Worm (Caenorhabditis elegans): Measurements from ENCODE around the gene R04A9.3.
A peak's percentile ranks its signal among the peaks of the same experiment; 100 is the strongest.
"Not testable (repeated sequence)": the region's sequence is repeated elsewhere in the genome, so short reads cannot be mapped to it uniquely, and the experiment has no call there.

The R04A9.3 gene

DNA sequence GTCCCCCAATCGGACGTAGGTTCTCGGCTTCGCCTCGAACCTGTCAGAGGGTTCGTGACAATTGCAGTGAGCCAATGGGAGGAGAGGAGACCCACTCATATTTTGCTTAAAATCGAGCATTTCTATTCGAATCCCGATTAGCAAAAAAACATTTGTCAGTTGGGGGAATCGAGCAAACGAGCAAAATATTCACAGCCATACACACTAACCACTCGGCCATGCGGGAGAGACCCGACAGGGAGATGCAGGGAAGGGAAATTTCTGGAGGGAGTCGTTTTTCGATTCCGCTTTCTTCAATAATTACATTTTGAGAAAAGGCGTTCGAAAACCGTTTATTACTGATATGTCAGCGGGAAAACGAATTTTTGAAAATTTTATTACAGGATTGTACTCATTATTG, 29.0 kb downstream of the R04A9.3 start:
- TF ChIP-seq sptf-1 (tag; optimal IDR thresholded peaks at IDR 0.05): peak; percentile 8

DNA sequence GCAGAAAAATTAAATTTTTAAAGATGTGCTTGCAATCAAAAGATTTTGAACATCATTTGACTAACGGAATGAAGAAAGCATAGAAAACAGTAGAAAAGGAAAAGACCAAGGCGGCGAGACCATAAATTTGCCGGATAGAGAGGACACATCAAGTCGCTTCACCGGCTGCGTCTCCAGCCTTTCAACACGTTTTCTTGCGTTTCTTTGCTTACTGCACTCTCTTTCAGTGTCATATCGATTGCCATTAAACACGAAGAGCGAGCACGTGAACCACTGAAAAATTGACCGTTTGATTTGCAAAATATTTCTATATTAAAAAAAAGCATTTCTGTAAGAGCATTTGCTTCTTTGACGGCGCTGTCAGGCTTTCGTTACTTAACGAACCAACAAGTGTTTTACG, 32.3 kb downstream of the R04A9.3 start:
- TF ChIP-seq mep-1 (tag; optimal IDR thresholded peaks at IDR 0.05) (peak; percentile 2), ces-1 (GFP tag; optimal IDR thresholded peaks at IDR 0.05) (peak; percentile 12), snpc-4 (tag; optimal IDR thresholded peaks at IDR 0.05) (no peak), flh-1 (GFP tag; optimal IDR thresholded peaks at IDR 0.05) (no peak), unc-120 (tag; optimal IDR thresholded peaks at IDR 0.05; ENCODE audit: poor library complexity, severe bottlenecking) (peak; percentile 38)

DNA sequence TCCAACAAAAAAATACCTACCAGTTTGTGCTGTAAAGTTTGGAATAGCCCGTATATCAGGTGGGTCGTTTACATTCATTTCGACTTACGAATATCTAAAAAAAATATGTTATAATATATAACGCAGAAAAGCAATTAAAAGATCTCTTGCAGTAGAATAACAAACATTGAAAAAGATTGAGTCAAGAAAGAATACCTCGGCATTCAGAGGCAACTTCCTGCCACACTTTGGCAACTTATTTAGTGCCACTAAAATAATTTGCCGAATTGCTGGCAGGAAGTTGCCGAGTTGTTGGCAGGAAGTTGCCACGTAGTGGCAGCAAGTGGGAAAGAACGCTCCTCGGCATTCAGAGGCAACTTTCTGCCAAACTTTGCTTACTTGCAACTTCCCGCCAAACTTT, 33.3 kb downstream of the R04A9.3 start, which contains the start of gene C04E7.3:
Gene C04E7.3, minus strand, starts transcription at position 101 of the 400 bp plus-strand sequence.
- TF ChIP-seq M03D4.4 (tag; optimal IDR thresholded peaks at IDR 0.05); elt-1 (tag; optimal IDR thresholded peaks at IDR 0.05; ENCODE audit: borderline replicate concordance, insufficient read depth); nhr-237 (tag; optimal IDR thresholded peaks at IDR 0.05): not testable (repeated sequence)

DNA sequence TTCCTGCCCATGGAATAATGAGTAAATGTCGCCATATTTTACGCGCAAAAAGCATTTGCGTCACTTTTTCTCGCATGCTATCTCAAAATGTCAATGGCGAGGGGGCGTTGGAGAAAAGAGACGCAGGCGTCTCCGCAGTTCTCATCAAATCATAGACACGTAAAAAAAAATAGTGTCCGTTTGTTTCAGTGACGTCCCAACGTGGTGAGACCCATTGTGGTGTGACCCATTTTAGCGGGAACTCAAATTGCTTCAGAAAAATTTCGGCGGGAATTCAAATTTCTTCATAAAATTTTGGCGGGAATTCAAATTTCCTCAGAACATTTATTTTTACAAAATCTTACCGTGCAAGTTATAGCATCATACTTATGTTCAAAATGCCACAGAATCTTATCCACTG, 36.6 kb downstream of the R04A9.3 start:
- no peak for TF ChIP-seq snpc-4 (tag; optimal IDR thresholded peaks at IDR 0.05)
- TF ChIP-seq elt-3 (tag; optimal IDR thresholded peaks at IDR 0.05): no peak
- no peak for TF ChIP-seq mab-5 (tag; optimal IDR thresholded peaks at IDR 0.05)
- no peak for TF ChIP-seq ces-1 (GFP tag; optimal IDR thresholded peaks at IDR 0.05)
- no peak for TF ChIP-seq ceh-43 (GFP tag; optimal IDR thresholded peaks at IDR 0.05)
- TF ChIP-seq nhr-76 (tag; optimal IDR thresholded peaks at IDR 0.05): no peak
- no peak for TF ChIP-seq sem-2 (GFP tag; optimal IDR thresholded peaks at IDR 0.05)
- no peak for TF ChIP-seq nhr-28 (tag; optimal IDR thresholded peaks at IDR 0.05)
- TF ChIP-seq drap-1 (GFP tag; optimal IDR thresholded peaks at IDR 0.05): no peak
- no peak for TF ChIP-seq ceh-39 (tag; optimal IDR thresholded peaks at IDR 0.05)

DNA sequence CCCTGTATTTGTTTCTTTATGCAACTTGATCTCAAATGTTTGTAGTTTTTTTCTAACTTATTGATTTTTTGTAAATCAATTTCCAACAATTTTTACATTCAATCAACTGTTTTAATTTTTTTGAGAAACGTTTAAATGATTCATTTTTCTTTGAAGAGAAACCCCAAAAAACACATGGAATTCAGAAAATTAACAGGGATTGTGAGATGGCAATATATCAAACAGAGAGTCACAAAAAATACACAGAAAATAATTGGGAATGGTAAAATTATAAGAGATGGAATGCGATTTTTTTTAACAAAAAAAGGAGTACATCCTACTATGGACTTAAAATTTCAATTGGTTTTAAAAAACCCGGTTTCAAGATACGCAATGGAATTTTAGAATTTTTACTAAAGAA, 46.0 kb downstream of the R04A9.3 start:
- no peak for TF ChIP-seq blmp-1 (tag; optimal IDR thresholded peaks at IDR 0.05)
- TF ChIP-seq nhr-12 (tag; optimal IDR thresholded peaks at IDR 0.05): no peak
- TF ChIP-seq lin-32 (GFP tag; optimal IDR thresholded peaks at IDR 0.05): no peak
- TF ChIP-seq ceh-39 (tag; optimal IDR thresholded peaks at IDR 0.05): no peak
- no peak for TF ChIP-seq hlh-1 (tag; optimal IDR thresholded peaks at IDR 0.05)

- no peak for TF ChIP-seq blmp-1 (tag; optimal IDR thresholded peaks at IDR 0.05)
- TF ChIP-seq hlh-1 (tag; optimal IDR thresholded peaks at IDR 0.05): no peak
- TF ChIP-seq ceh-83 (GFP tag; optimal IDR thresholded peaks at IDR 0.05): no peak
- no peak for TF ChIP-seq mep-1 (tag; optimal IDR thresholded peaks at IDR 0.05)
- TF ChIP-seq mab-5 (tag; optimal IDR thresholded peaks at IDR 0.05): no peak
- TF ChIP-seq pha-4 (tag; optimal IDR thresholded peaks at IDR 0.05): no peak
- TF ChIP-seq unc-39 (tag; optimal IDR thresholded peaks at IDR 0.05): no peak
- TF ChIP-seq lsy-2 (tag; optimal IDR thresholded peaks at IDR 0.05): no peak
- no peak for TF ChIP-seq M03D4.4 (tag; optimal IDR thresholded peaks at IDR 0.05)
- TF ChIP-seq elt-1 (tag; optimal IDR thresholded peaks at IDR 0.05; ENCODE audit: borderline replicate concordance, insufficient read depth): no peak
- no peak for TF ChIP-seq ces-1 (GFP tag; optimal IDR thresholded peaks at IDR 0.05)
- TF ChIP-seq bed-3 (GFP tag; optimal IDR thresholded peaks at IDR 0.05): no peak
- no peak for TF ChIP-seq nhr-12 (tag; optimal IDR thresholded peaks at IDR 0.05)
- no peak for TF ChIP-seq nhr-237 (tag; optimal IDR thresholded peaks at IDR 0.05)
Measured at ce11 chrX:332643-333042, 47.8 kb downstream of the R04A9.3 start.

DNA sequence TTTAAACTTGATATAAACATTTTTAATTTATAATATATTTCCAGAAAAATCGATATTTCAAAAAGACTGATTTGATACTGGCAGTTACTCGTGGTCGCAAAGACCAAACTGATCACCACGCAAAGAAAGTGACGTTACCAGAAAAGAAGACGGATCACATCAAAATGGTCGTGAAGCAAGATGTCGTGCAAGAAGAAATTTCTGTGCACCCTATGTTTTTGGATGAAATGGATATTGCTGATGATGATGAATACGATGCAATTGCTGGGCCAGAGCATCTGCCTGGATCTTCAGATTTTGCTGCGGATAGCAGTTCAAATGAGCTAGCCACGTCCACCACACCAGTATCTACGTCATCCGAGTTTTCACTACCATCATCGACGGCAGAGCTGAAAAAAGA, 51.7 kb downstream of the R04A9.3 start:
- no peak for TF ChIP-seq nhr-76 (tag; optimal IDR thresholded peaks at IDR 0.05)
- TF ChIP-seq bed-3 (GFP tag; optimal IDR thresholded peaks at IDR 0.05): no peak
- no peak for TF ChIP-seq M03D4.4 (tag; optimal IDR thresholded peaks at IDR 0.05)
- no peak for TF ChIP-seq mls-2 (tag; optimal IDR thresholded peaks at IDR 0.05)
- no peak for TF ChIP-seq ceh-43 (GFP tag; optimal IDR thresholded peaks at IDR 0.05)
- no peak for TF ChIP-seq ceh-39 (tag; optimal IDR thresholded peaks at IDR 0.05)
- no peak for TF ChIP-seq nhr-2 (tag; optimal IDR thresholded peaks at IDR 0.05)
- no peak for TF ChIP-seq drap-1 (GFP tag; optimal IDR thresholded peaks at IDR 0.05)
- TF ChIP-seq hlh-1 (tag; optimal IDR thresholded peaks at IDR 0.05): no peak
- no peak for TF ChIP-seq lin-32 (GFP tag; optimal IDR thresholded peaks at IDR 0.05)
- TF ChIP-seq tbx-8 (GFP tag; optimal IDR thresholded peaks at IDR 0.05): no peak
- no peak for TF ChIP-seq lin-13 (tag; optimal IDR thresholded peaks at IDR 0.05)
- no peak for TF ChIP-seq unc-39 (tag; optimal IDR thresholded peaks at IDR 0.05)
- no peak for TF ChIP-seq flh-1 (GFP tag; optimal IDR thresholded peaks at IDR 0.05)
- no peak for TF ChIP-seq sem-2 (GFP tag; optimal IDR thresholded peaks at IDR 0.05)
- no peak for TF ChIP-seq lsy-2 (tag; optimal IDR thresholded peaks at IDR 0.05)
- TF ChIP-seq pha-4 (tag; optimal IDR thresholded peaks at IDR 0.05): no peak
- TF ChIP-seq snpc-4 (tag; optimal IDR thresholded peaks at IDR 0.05): no peak
- TF ChIP-seq cnd-1 (tag; optimal IDR thresholded peaks at IDR 0.05): no peak
- no peak for TF ChIP-seq elt-3 (tag; optimal IDR thresholded peaks at IDR 0.05)

All from whole organism, mixed stage, embryonic.